Worm (Caenorhabditis elegans) whole organism, early embryonic: ENCODE data around the gene ZK1240.2.
"Not testable (repeated sequence)": the region's sequence is repeated elsewhere in the genome, so short reads cannot be mapped to it uniquely, and the experiment has no call there.

ENCODE experiments used
- B0310.2 ChIP-seq: sonication (generic microtip); optimal IDR thresholded peaks from 2 replicates; lab custom pipeline; 2016; ENCODE audit warnings: mild to moderate bottlenecking, missing genetic modification characterization, missing compliant biosample characterization
- F13C5.2 ChIP-seq: sonication (generic microtip); optimal IDR thresholded peaks from 2 replicates; lab custom pipeline; 2017; ENCODE audit warnings: mild to moderate bottlenecking, missing genetic modification characterization, inconsistent platforms, missing compliant biosample characterization
- aly-1 ChIP-seq: sonication (generic microtip); optimal IDR thresholded peaks from 2 replicates; lab custom pipeline; 2016; ENCODE audit warnings: missing genetic modification characterization, missing compliant biosample characterization
- ama-1 ChIP-seq: fragments of 150-350 bp; optimal IDR thresholded peaks from 2 replicates; lab custom pipeline; 2014
- ceh-13 ChIP-seq: fragments of 200-800 bp; sonication (Bioruptor generic); optimal IDR thresholded peaks from 2 replicates; lab custom pipeline; 2018; ENCODE audit warnings: mild to moderate bottlenecking, missing genetic modification characterization, missing compliant biosample characterization
- ceh-36 ChIP-seq: sonication (generic microtip); optimal IDR thresholded peaks from 2 replicates; lab custom pipeline; 2016; ENCODE audit warnings: missing genetic modification characterization, inconsistent platforms, missing compliant biosample characterization
- ets-7 ChIP-seq: sonication (generic microtip); optimal IDR thresholded peaks from 2 replicates; lab custom pipeline; 2016; ENCODE audit warnings: missing genotype, missing genetic modification characterization, missing compliant biosample characterization
- flt-1 ChIP-seq: fragments of 200-800 bp; sonication (Bioruptor generic); IDR thresholded peaks from 2 replicates; pipeline ENCODE4 v1.3.6; 2022; ENCODE audit warnings: missing genetic modification characterization, missing compliant biosample characterization
- hmbx-1 ChIP-seq: sonication (generic microtip); optimal IDR thresholded peaks from 2 replicates; lab custom pipeline; 2016; ENCODE audit warnings: mild to moderate bottlenecking, missing genetic modification characterization, missing compliant biosample characterization
- hmg-4 ChIP-seq: fragments of 200-800 bp; sonication (Bioruptor generic); optimal IDR thresholded peaks from 2 replicates; lab custom pipeline; 2018; ENCODE audit warnings: mild to moderate bottlenecking, missing genetic modification characterization, missing compliant biosample characterization
- hnd-1 ChIP-seq: sonication (generic microtip); optimal IDR thresholded peaks from 2 replicates; lab custom pipeline; 2016; ENCODE audit warnings: missing genetic modification characterization, missing compliant biosample characterization
- pes-1 ChIP-seq: fragments of 200-800 bp; sonication (Bioruptor generic); IDR thresholded peaks from 2 replicates; pipeline ENCODE4 v1.3.6; 2022; ENCODE audit warnings: missing genetic modification reagents, missing genetic modification characterization, missing compliant biosample characterization
- scrt-1 ChIP-seq: fragments of 200-800 bp; sonication (Bioruptor generic); IDR thresholded peaks from 2 replicates; pipeline ENCODE4 v1.3.6; 2022; ENCODE audit warnings: missing genetic modification characterization, missing compliant biosample characterization
- sea-1 ChIP-seq: fragments of 200-800 bp; sonication (Bioruptor generic); conservative IDR thresholded peaks from 2 replicates; pipeline ENCODE4 v1.3.6; 2022; ENCODE audit warnings: missing genetic modification characterization, missing compliant biosample characterization
- tbx-11 ChIP-seq: fragments of 200-800 bp; sonication (Bioruptor generic); IDR thresholded peaks from 2 replicates; pipeline ENCODE4 v1.3.6; 2022; ENCODE audit warnings: missing genetic modification characterization, missing compliant biosample characterization
- tbx-37 ChIP-seq: fragments of 200-800 bp; sonication (Bioruptor generic); conservative IDR thresholded peaks from 2 replicates; pipeline ENCODE4 v1.3.6; 2022; ENCODE audit warnings: missing genetic modification reagents, missing genetic modification characterization, missing compliant biosample characterization
- tra-4 ChIP-seq: sonication (generic microtip); optimal IDR thresholded peaks from 2 replicates; lab custom pipeline; 2017; ENCODE audit warnings: missing genetic modification characterization, missing compliant biosample characterization

Gene ZK1240.2

ce11 chrII:2322857-2323518, at the start of gene ZK1240.2, which contains the start of gene ZK1240.6:
Gene ZK1240.2 (plus strand): TSS chrII:2323376.
Gene ZK1240.6 (minus strand): TSS chrII:2322907.
- TF ChIP-seq F13C5.2 (tag; lab: Kevin White, UChicago) (no peak), scrt-1 (GFP tag; lab: Robert Waterston, UW) (no peak)

- TF ChIP-seq sea-1 (GFP tag; lab: Robert Waterston, UW) (no peak), hmbx-1 (tag; lab: Kevin White, UChicago) (no peak), hnd-1 (tag; lab: Kevin White, UChicago) (no peak), tra-4 (no peak), pes-1 (GFP tag; lab: Robert Waterston, UW) (no peak), ceh-36 (tag; lab: Kevin White, UChicago) (no peak), tbx-11 (GFP tag; lab: Robert Waterston, UW) (no peak), F13C5.2 (tag; lab: Kevin White, UChicago) (no peak), flt-1 (no peak), aly-1 (tag; lab: Kevin White, UChicago) (no peak), B0310.2 (tag; lab: Kevin White, UChicago) (no peak), ets-7 (no peak), ceh-13 (no peak)
Measured at ce11 chrII:2273750-2274149, 49.4 kb upstream of the ZK1240.2 start.

ce11 chrII:2277418-2277817, 45.8 kb upstream of the ZK1240.2 start, which contains the start of gene K09F6.15:
Gene K09F6.15 (minus strand): TSS chrII:2277518.
- no peak for TF ChIP-seq aly-1 (tag; lab: Kevin White, UChicago)
- no peak for TF ChIP-seq ceh-36 (tag; lab: Kevin White, UChicago)
- no peak for TF ChIP-seq tra-4
- no peak for TF ChIP-seq pes-1 (GFP tag; lab: Robert Waterston, UW)
- no peak for TF ChIP-seq scrt-1 (GFP tag; lab: Robert Waterston, UW)
- no peak for TF ChIP-seq sea-1 (GFP tag; lab: Robert Waterston, UW)
- no peak for TF ChIP-seq tbx-11 (GFP tag; lab: Robert Waterston, UW)
- no peak for TF ChIP-seq hmg-4 (GFP tag; lab: Kevin White, UChicago)
- TF ChIP-seq flt-1: no peak
- TF ChIP-seq hnd-1 (tag; lab: Kevin White, UChicago): no peak
- TF ChIP-seq hmbx-1 (tag; lab: Kevin White, UChicago): no peak
- no peak for TF ChIP-seq tbx-37
- TF ChIP-seq B0310.2 (tag; lab: Kevin White, UChicago): no peak
- no peak for TF ChIP-seq ama-1 (lab: Kevin White, UChicago)
- no peak for TF ChIP-seq ets-7
- TF ChIP-seq F13C5.2 (tag; lab: Kevin White, UChicago): no peak
- no peak for TF ChIP-seq ceh-13

- TF ChIP-seq pes-1 (GFP tag; lab: Robert Waterston, UW) (no peak), sea-1 (GFP tag; lab: Robert Waterston, UW) (no peak), F13C5.2 (tag; lab: Kevin White, UChicago) (no peak), scrt-1 (GFP tag; lab: Robert Waterston, UW) (no peak), flt-1 (no peak), aly-1 (tag; lab: Kevin White, UChicago) (no peak), hmg-4 (GFP tag; lab: Kevin White, UChicago) (no peak), ets-7 (no peak), tbx-11 (GFP tag; lab: Robert Waterston, UW) (no peak), ama-1 (lab: Kevin White, UChicago) (no peak), ceh-13 (no peak), hnd-1 (tag; lab: Kevin White, UChicago) (no peak), ceh-36 (tag; lab: Kevin White, UChicago) (no peak), B0310.2 (tag; lab: Kevin White, UChicago) (no peak), hmbx-1 (tag; lab: Kevin White, UChicago) (no peak), tbx-37 (no peak), tra-4 (no peak)
Measured at ce11 chrII:2279263-2279662, 43.9 kb upstream of the ZK1240.2 start, which contains the start of gene K09F6.6. Gene K09F6.6 (minus strand): TSS chrII:2279305.

- TF ChIP-seq aly-1 (tag; lab: Kevin White, UChicago): no peak
- no peak for TF ChIP-seq ama-1 (lab: Kevin White, UChicago)
- TF ChIP-seq ets-7: no peak
- no peak for TF ChIP-seq tra-4
- TF ChIP-seq F13C5.2 (tag; lab: Kevin White, UChicago): no peak
- no peak for TF ChIP-seq hnd-1 (tag; lab: Kevin White, UChicago)
- no peak for TF ChIP-seq sea-1 (GFP tag; lab: Robert Waterston, UW)
- TF ChIP-seq tbx-37: no peak
Measured at ce11 chrII:2279839-2280238, 43.3 kb upstream of the ZK1240.2 start, which contains the start of gene K09F6.11. Gene K09F6.11 (plus strand): TSS chrII:2280139.

- TF ChIP-seq ceh-13; F13C5.2 (tag; lab: Kevin White, UChicago); tbx-11 (GFP tag; lab: Robert Waterston, UW): not testable (repeated sequence)
Measured at ce11 chrII:2282599-2282998, 40.6 kb upstream of the ZK1240.2 start, which contains the start of gene K09F6.9. Gene K09F6.9 (minus strand): TSS chrII:2282699.

ce11 chrII:2284703-2285102, 38.5 kb upstream of the ZK1240.2 start:
- TF ChIP-seq pes-1 (GFP tag; lab: Robert Waterston, UW) (no peak), hnd-1 (tag; lab: Kevin White, UChicago) (no peak), hmg-4 (GFP tag; lab: Kevin White, UChicago) (no peak), ets-7 (no peak), tbx-11 (GFP tag; lab: Robert Waterston, UW) (no peak), aly-1 (tag; lab: Kevin White, UChicago) (no peak), flt-1 (no peak), scrt-1 (GFP tag; lab: Robert Waterston, UW) (no peak), tra-4 (no peak), hmbx-1 (tag; lab: Kevin White, UChicago) (no peak), tbx-37 (no peak), B0310.2 (tag; lab: Kevin White, UChicago) (no peak), ceh-36 (tag; lab: Kevin White, UChicago) (no peak), sea-1 (GFP tag; lab: Robert Waterston, UW) (no peak)
